Worm (Caenorhabditis elegans) whole organism, L3 larva: ENCODE measurements around the gene tmed-13.

Experiments
- ZK546.5 ChIP-seq: sonication (generic microtip); optimal IDR thresholded peaks from 2 replicates; lab custom pipeline; 2017; ENCODE audit warnings: missing biosample characterization, missing genetic modification characterization
- ama-1 ChIP-seq: fragments of 150-350 bp; optimal IDR thresholded peaks from 2 replicates; lab custom pipeline; 2018
- ceh-16 ChIP-seq: sonication (generic microtip); optimal IDR thresholded peaks from 2 replicates; lab custom pipeline; 2017; ENCODE audit warnings: missing biosample characterization, missing genetic modification characterization
- ceh-82 ChIP-seq: fragments of 150-350 bp; optimal IDR thresholded peaks from 2 replicates; lab custom pipeline; 2014; ENCODE audit warnings: missing biosample characterization, missing genetic modification characterization
- daf-12 ChIP-seq: fragments of 150-350 bp; optimal IDR thresholded peaks from 2 replicates; lab custom pipeline; 2014; ENCODE audit warnings: missing biosample characterization, missing genetic modification reagents, missing genetic modification characterization
- egl-5 ChIP-seq: fragments of 150-350 bp; optimal IDR thresholded peaks from 2 replicates; lab custom pipeline; 2017; ENCODE audit warnings: missing biosample characterization, missing genetic modification reagents, missing genetic modification characterization, inconsistent platforms
- elt-1 ChIP-seq: fragments of 150-350 bp; optimal IDR thresholded peaks from 2 replicates; lab custom pipeline; 2014; ENCODE audit warnings: missing biosample characterization, missing genetic modification characterization
- elt-3 ChIP-seq, 3 experiments: fragments of 150-350 bp in 1 of 3; sonication (generic microtip) in 2 of 3; optimal IDR thresholded peaks; 2 replicates in 2 of 3; 4 replicates in 1 of 3; lab custom pipeline; 2014 to 2017; ENCODE audit warnings: missing biosample characterization in 3 of 3, missing genetic modification characterization in 3 of 3
- lsy-12 ChIP-seq: sonication (generic microtip); optimal IDR thresholded peaks from 2 replicates; lab custom pipeline; 2016; ENCODE audit warnings: mild to moderate bottlenecking, missing genetic modification characterization, missing compliant biosample characterization
- mml-1 ChIP-seq: fragments of 150-350 bp; sonication (generic microtip); optimal IDR thresholded peaks from 3 replicates; lab custom pipeline; 2014; ENCODE audit warnings: missing biosample characterization, missing genetic modification characterization
- nhr-12 ChIP-seq: fragments of 150-350 bp; optimal IDR thresholded peaks from 2 replicates; lab custom pipeline; 2014; ENCODE audit warnings: missing biosample characterization, missing genetic modification characterization
- nhr-23 ChIP-seq: fragments of 150-350 bp; optimal IDR thresholded peaks from 2 replicates; lab custom pipeline; 2014; ENCODE audit warnings: missing biosample characterization, missing genetic modification reagents, missing genetic modification characterization
- nhr-25 ChIP-seq: sonication (generic microtip); optimal IDR thresholded peaks from 2 replicates; lab custom pipeline; 2017; ENCODE audit warnings: missing biosample characterization, missing genetic modification characterization
- nhr-43 ChIP-seq: sonication (generic microtip); optimal IDR thresholded peaks from 2 replicates; lab custom pipeline; 2016; ENCODE audit warnings: mild to moderate bottlenecking, missing genetic modification characterization, missing compliant biosample characterization; ENCODE audit not compliant: poor library complexity, severe bottlenecking
- nhr-67 ChIP-seq: fragments of 150-350 bp; optimal IDR thresholded peaks from 2 replicates; lab custom pipeline; 2014; ENCODE audit warnings: missing biosample characterization, missing genetic modification characterization
- nhr-77 ChIP-seq: fragments of 150-350 bp; optimal IDR thresholded peaks from 2 replicates; lab custom pipeline; 2014; ENCODE audit warnings: missing biosample characterization, missing genetic modification characterization
- skn-1 ChIP-seq: fragments of 150-350 bp; optimal IDR thresholded peaks from 2 replicates; lab custom pipeline; 2014; ENCODE audit warnings: missing biosample characterization, missing genetic modification characterization
- unc-39 ChIP-seq: sonication (generic microtip); optimal IDR thresholded peaks from 4 replicates; lab custom pipeline; 2017; ENCODE audit warnings: missing biosample characterization, missing genetic modification characterization
- unc-62 ChIP-seq: fragments of 150-350 bp; sonication (generic microtip); optimal IDR thresholded peaks from 4 replicates; lab custom pipeline; 2014; ENCODE audit warnings: missing biosample characterization, missing genetic modification reagents, missing genetic modification characterization

Gene tmed-13

ce11 chrIV:6426089-6426715, 45.0 kb downstream of the tmed-13 start, which contains the start of gene acp-6:
acp-6 (minus strand) TSS chrIV:6426139.
- peak; percentile 32 for TF ChIP-seq nhr-23 (tag; lab: Kevin White, UChicago)
- TF ChIP-seq skn-1 (tag; lab: Kevin White, UChicago) = no peak
- TF ChIP-seq elt-3 (tag; optimal IDR thresholded peaks at IDR 0.05; lab: Kevin White, UChicago) = peak in 1 of 3 experiments; percentile 63
- TF ChIP-seq nhr-43 (tag; lab: Kevin White, UChicago) = no peak

- TF ChIP-seq nhr-77 (tag; lab: Kevin White, UChicago) (no peak), daf-12 (tag; lab: Kevin White, UChicago) (no peak), elt-1 (tag; lab: Kevin White, UChicago) (no peak), nhr-67 (tag; lab: Kevin White, UChicago) (no peak), mml-1 (no peak), ama-1 (lab: Kevin White, UChicago) (no peak), nhr-12 (tag; lab: Kevin White, UChicago) (no peak), ZK546.5 (tag; lab: Kevin White, UChicago) (no peak), ceh-16 (no peak), ceh-82 (tag; lab: Kevin White, UChicago) (no peak), nhr-25 (no peak), unc-62 (GFP tag; lab: Kevin White, UChicago) (no peak), elt-3 (tag; optimal IDR thresholded peaks at IDR 0.05; lab: Kevin White, UChicago) (no peak), egl-5 (tag; lab: Kevin White, UChicago) (no peak), unc-39 (tag; lab: Kevin White, UChicago) (no peak), lsy-12 (no peak)
Measured at ce11 chrIV:6421183-6421635, 50.0 kb downstream of the tmed-13 start, which contains the start of gene puf-11. puf-11 (plus strand) TSS chrIV:6421585.
